Fruit fly (Drosophila melanogaster) whole organism, embryonic: ENCODE data around the gene wdb.

Source experiments
- Adf1 ChIP-seq: fragments of 200-800 bp; sonication (Bioruptor generic); IDR thresholded peaks from 2 replicates; pipeline ENCODE4 v1.3.6; 2022; ENCODE audit warnings: missing biosample characterization, missing genetic modification characterization
- Awh ChIP-seq: fragments of 200-800 bp; sonication (Bioruptor generic); IDR thresholded peaks from 2 replicates; pipeline ENCODE4, ENCODE4 v1.3.6; 2022; ENCODE audit warnings: missing biosample characterization, missing genetic modification characterization
- CG2129 ChIP-seq: fragments of 200-800 bp; sonication (Bioruptor generic); IDR thresholded peaks from 2 replicates; pipeline ENCODE4 v1.3.6; 2022; ENCODE audit warnings: missing biosample characterization, missing genetic modification characterization; ENCODE audit not compliant: partially characterized antibody
- CG2199 ChIP-seq: fragments of 200-800 bp; sonication (Bioruptor generic); IDR thresholded peaks from 3 replicates; pipeline ENCODE4 v1.3.6; 2022; ENCODE audit warnings: missing biosample characterization, missing genetic modification characterization
- CG3163 ChIP-seq: fragments of 200-800 bp; sonication (Bioruptor generic); optimal IDR thresholded peaks from 3 replicates; lab custom pipeline; 2016; ENCODE audit warnings: missing biosample characterization, missing genetic modification characterization
- CG6175 ChIP-seq: fragments of 200-800 bp; sonication (Bioruptor generic); IDR thresholded peaks from 3 replicates; pipeline ENCODE4 v1.3.6; 2022; ENCODE audit warnings: missing biosample characterization, missing genetic modification characterization
- CG6813 ChIP-seq: fragments of 200-800 bp; sonication (Bioruptor generic); optimal IDR thresholded peaks from 2 replicates; lab custom pipeline; 2017; ENCODE audit warnings: missing biosample characterization, missing genetic modification characterization, mild to moderate bottlenecking, moderate library complexity, missing genetic modification reagents
- CG9609 ChIP-seq: fragments of 200-800 bp; sonication (Bioruptor generic); optimal IDR thresholded peaks from 3 replicates; lab custom pipeline; 2016; ENCODE audit warnings: missing biosample characterization, missing genetic modification characterization
- CG9797 ChIP-seq: fragments of 200-800 bp; sonication (Bioruptor generic); optimal IDR thresholded peaks from 3 replicates; lab custom pipeline; 2018; ENCODE audit warnings: missing biosample characterization, mild to moderate bottlenecking, missing genetic modification characterization
- Dbx ChIP-seq: fragments of 200-800 bp; sonication (Bioruptor generic); IDR thresholded peaks from 3 replicates; pipeline ENCODE4 v1.3.6; 2022; ENCODE audit warnings: missing biosample characterization, missing genetic modification characterization
- Kr ChIP-seq: fragments of 200-800 bp; sonication (Bioruptor generic); optimal IDR thresholded peaks from 2 replicates; lab custom pipeline; 2017; ENCODE audit warnings: missing biosample characterization, mild to moderate bottlenecking, missing genetic modification characterization
- Sox102F ChIP-seq: fragments of 200-800 bp; sonication (Bioruptor generic); optimal IDR thresholded peaks from 2 replicates; lab custom pipeline; 2018; ENCODE audit warnings: missing biosample characterization, mild to moderate bottlenecking, missing genetic modification characterization, moderate library complexity
- phol ChIP-seq: fragments of 200-800 bp; sonication (Bioruptor generic); optimal IDR thresholded peaks from 3 replicates; lab custom pipeline; 2018; ENCODE audit warnings: missing biosample characterization, mild to moderate bottlenecking, missing genetic modification characterization, moderate library complexity

dm6 chr3R:27519879-27520278 is 62.2 kb downstream of the wdb start:
- TF ChIP-seq Dbx (GFP tag; lab: Robert Waterston, UW) (no peak), CG2199 (GFP tag; lab: Robert Waterston, UW) (no peak), phol (tag; lab: Kevin White, UChicago) (peak; percentile 36), Adf1 (GFP tag; lab: Robert Waterston, UW) (no peak), CG3163 (no peak), CG6813 (no peak), CG9609 (no peak), Sox102F (GFP tag; lab: Kevin White, UChicago) (no peak), CG2129 (GFP tag; lab: Robert Waterston, UW) (no peak), CG6175 (GFP tag; lab: Robert Waterston, UW) (no peak), Kr (no peak), CG9797 (GFP tag; lab: Kevin White, UChicago) (no peak), Awh (GFP tag; lab: Robert Waterston, UW) (no peak)
